Fruit fly (Drosophila melanogaster): ENCODE results near the gene Sxl.

Gene Sxl

dm6 chrX:7096495-7096995, 1.3 kb downstream of the Sxl start (continued):
- TF ChIP-seq Stat92E (GFP tag; optimal IDR thresholded peaks at IDR 0.05) = peak in 1 of 3 experiments; percentile 45
- TF ChIP-seq usp (GFP tag; optimal IDR thresholded peaks at IDR 0.05) = no peak
- TF ChIP-seq Side (GFP tag; optimal IDR thresholded peaks at IDR 0.05) = peak; percentile 55
- TF ChIP-seq CHES-1-like (GFP tag; optimal IDR thresholded peaks at IDR 0.05) = peak; percentile 64
- peak; percentile 17 for TF ChIP-seq slou (GFP tag; optimal IDR thresholded peaks at IDR 0.05)
- no peak for TF ChIP-seq pan (optimal IDR thresholded peaks at IDR 0.05)
- TF ChIP-seq pan (GFP tag; optimal IDR thresholded peaks at IDR 0.05 in 1 of 2, IDR thresholded peaks at IDR 0.05 in 1 of 2) = peak in 1 of 2 experiments; percentile 76
- TF ChIP-seq CG17802 (tag; optimal IDR thresholded peaks at IDR 0.05) = peak; percentile 34
- TF ChIP-seq shn (GFP tag; optimal IDR thresholded peaks at IDR 0.05) = peak; percentile 75
- peak; percentile 57; the same call in 1 of the 3 replicates for TF ChIP-seq CG2199 (GFP tag; IDR thresholded peaks at IDR 0.05)
- peak; percentile 68; the same call in 1 of the 2 replicates for TF ChIP-seq CG11247 (GFP tag; IDR thresholded peaks at IDR 0.05)
- peak; percentile 65 for TF ChIP-seq oc (tag; optimal IDR thresholded peaks at IDR 0.05)
- peak; percentile 76 for TF ChIP-seq CG16815 (GFP tag; optimal IDR thresholded peaks at IDR 0.05)
- peak; percentile 78 for TF ChIP-seq CG6765 (GFP tag; optimal IDR thresholded peaks at IDR 0.05)
- TF ChIP-seq CG2889 (GFP tag; IDR thresholded peaks at IDR 0.05) = peak; percentile 70; the same call in 1 of the 3 replicates
- TF ChIP-seq nau (GFP tag; optimal IDR thresholded peaks at IDR 0.05) = peak; percentile 80
- TF ChIP-seq nmo (GFP tag; optimal IDR thresholded peaks at IDR 0.05) = peak; percentile 84
- peak; percentile 75 for TF ChIP-seq CG15514 (GFP tag; optimal IDR thresholded peaks at IDR 0.05)
- TF ChIP-seq CG7963 (GFP tag; IDR thresholded peaks at IDR 0.05; ENCODE audit: partially characterized antibody) = no peak
- peak; percentile 67 for TF ChIP-seq tin (GFP tag; optimal IDR thresholded peaks at IDR 0.05)
- TF ChIP-seq hbn (GFP tag; IDR thresholded peaks at IDR 0.05; ENCODE audit: partially characterized antibody) = no peak
- peak; percentile 79 for TF ChIP-seq Dek (tag; optimal IDR thresholded peaks at IDR 0.05)
- peak; percentile 92 for TF ChIP-seq Fer1 (GFP tag; optimal IDR thresholded peaks at IDR 0.05)
- no peak for TF ChIP-seq gt (GFP tag; IDR thresholded peaks at IDR 0.05)
- TF ChIP-seq CG3163 (GFP tag; optimal IDR thresholded peaks at IDR 0.05) = peak; percentile 24
- peak; percentile 70 for TF ChIP-seq ind (GFP tag; optimal IDR thresholded peaks at IDR 0.05)
- TF ChIP-seq crp (GFP tag; optimal IDR thresholded peaks at IDR 0.05) = peak in 1 of 2 experiments; percentile 42
- TF ChIP-seq ro (GFP tag; IDR thresholded peaks at IDR 0.05) = peak; percentile 27; the same call in 1 of the 2 replicates
- peak; percentile 69 for TF ChIP-seq zfh2 (GFP tag; optimal IDR thresholded peaks at IDR 0.05)
- TF ChIP-seq CG6254 (GFP tag; optimal IDR thresholded peaks at IDR 0.05) = peak; percentile 55
- TF ChIP-seq dysf (GFP tag; IDR thresholded peaks at IDR 0.05) = peak; percentile 89
- peak; percentile 81 for TF ChIP-seq Ssrp (tag; optimal IDR thresholded peaks at IDR 0.05)
- TF ChIP-seq CG8388 (GFP tag; optimal IDR thresholded peaks at IDR 0.05) = peak; percentile 80
- peak; percentile 46 for TF ChIP-seq CG4854 (GFP tag; optimal IDR thresholded peaks at IDR 0.05)
- no peak for TF ChIP-seq bigmax (GFP tag; optimal IDR thresholded peaks at IDR 0.05)
- no peak for TF ChIP-seq Dip2 (GFP tag; IDR thresholded peaks at IDR 0.05)
- peak; percentile 53 for TF ChIP-seq CG10366 (GFP tag; IDR thresholded peaks at IDR 0.05)
- peak; percentile 65 for TF ChIP-seq CG4617 (GFP tag; optimal IDR thresholded peaks at IDR 0.05; ENCODE audit: borderline replicate concordance)
- peak; percentile 86 for TF ChIP-seq CG17568 (GFP tag; optimal IDR thresholded peaks at IDR 0.05)
- TF ChIP-seq Nf-YA (GFP tag; IDR thresholded peaks at IDR 0.05) = peak; percentile 63
- TF ChIP-seq stwl (tag; optimal IDR thresholded peaks at IDR 0.05) = peak; percentile 9
- TF ChIP-seq CG17829 (tag; optimal IDR thresholded peaks at IDR 0.05) = peak; percentile 84
- no peak for TF ChIP-seq pros (GFP tag; optimal IDR thresholded peaks at IDR 0.05)
- peak; percentile 63; the same call in 1 of the 2 replicates for TF ChIP-seq CG5953 (GFP tag; IDR thresholded peaks at IDR 0.05)
- TF ChIP-seq tll (GFP tag; optimal IDR thresholded peaks at IDR 0.05) = peak in 1 of 2 experiments; percentile 13
- TF ChIP-seq ham (GFP tag; IDR thresholded peaks at IDR 0.05) = peak; percentile 37; the same call in 1 of the 2 replicates
- no peak for TF ChIP-seq corto (GFP tag; optimal IDR thresholded peaks at IDR 0.05)
- peak; percentile 5 for TF ChIP-seq Sry-β (GFP tag; optimal IDR thresholded peaks at IDR 0.05)
- TF ChIP-seq Vsx1 (GFP tag; optimal IDR thresholded peaks at IDR 0.05) = peak; percentile 26
